Worm (Caenorhabditis elegans): ENCODE results near the gene R11A8.1.

Gene R11A8.1

DNA sequence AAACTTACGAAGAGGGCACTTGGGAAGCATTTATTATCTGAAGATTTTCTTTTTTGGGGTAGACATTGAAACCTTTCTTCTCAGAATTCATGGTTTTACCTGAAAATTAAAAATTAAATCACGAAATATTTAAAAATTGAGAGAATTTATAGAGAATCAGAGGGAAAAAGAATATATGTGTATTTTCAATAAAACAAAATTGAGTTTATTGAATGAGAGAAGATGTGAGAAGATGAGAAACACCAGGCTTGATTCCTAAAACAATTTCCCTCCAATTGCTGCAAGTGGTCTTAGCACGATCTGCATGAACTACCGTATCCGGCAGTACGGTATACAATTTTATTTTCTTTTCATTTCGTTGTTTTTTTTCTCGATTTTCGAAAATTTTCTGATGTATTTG, at the start of gene R11A8.1:
TSS of gene R11A8.1 (minus strand) at position 101 of the 400 bp plus-strand sequence.
- TF ChIP-seq med-1 (GFP tag; optimal IDR thresholded peaks at IDR 0.05; ENCODE audit: insufficient read depth) (no peak), tab-1 (GFP tag; IDR thresholded peaks at IDR 0.05) (no peak), cog-1 (tag; optimal IDR thresholded peaks at IDR 0.05) (no peak), klf-2 (GFP tag; conservative IDR thresholded peaks at IDR 0.05) (no peak), ztf-29 (GFP tag; IDR thresholded peaks at IDR 0.05) (no peak), ref-1 (GFP tag; conservative IDR thresholded peaks at IDR 0.05) (no peak), T22C8.4 (GFP tag; IDR thresholded peaks at IDR 0.05) (no peak), flt-1 (GFP tag; IDR thresholded peaks at IDR 0.05) (no peak), ztf-23 (GFP tag; IDR thresholded peaks at IDR 0.05) (no peak)

DNA sequence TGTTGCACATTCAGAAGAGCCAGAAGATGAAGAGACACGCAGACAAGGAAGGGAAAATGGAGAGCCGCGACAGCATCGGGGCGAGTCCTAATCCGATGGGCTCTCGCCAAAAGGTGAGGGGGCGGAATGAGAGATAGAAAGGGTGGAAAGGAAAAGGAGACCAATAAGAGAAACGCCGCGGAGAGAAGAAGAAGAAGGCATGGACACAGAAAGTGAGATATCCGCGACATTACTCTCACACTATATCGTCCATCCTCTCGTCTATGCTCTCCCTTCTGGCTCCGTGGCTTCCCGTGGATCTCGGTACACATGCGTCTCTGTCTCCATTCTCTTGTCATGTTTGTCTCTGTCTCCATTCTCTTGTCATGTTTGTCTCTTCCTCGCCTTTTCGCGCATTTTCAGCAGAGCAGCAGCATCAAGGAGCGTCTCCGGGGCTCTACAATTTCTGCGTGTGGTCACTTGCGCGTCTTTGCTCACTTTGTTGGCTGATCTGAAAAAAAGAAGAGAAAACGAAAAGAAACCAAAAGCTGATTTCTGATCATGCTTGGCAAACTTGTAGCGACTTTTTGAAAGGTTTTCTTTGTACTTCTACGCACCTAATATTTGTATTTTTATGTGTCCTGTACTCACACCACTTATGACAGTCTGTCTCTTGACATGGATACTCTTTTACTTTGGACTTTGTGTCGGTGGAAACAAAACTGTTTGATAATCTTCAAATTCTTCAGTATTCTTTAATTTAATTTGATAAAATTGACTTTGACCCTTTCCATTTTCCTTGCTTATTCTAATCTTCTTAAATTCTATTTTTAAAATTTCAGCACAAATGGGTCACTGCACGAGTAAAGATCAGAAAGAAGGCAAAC, 46.5 kb upstream of the R11A8.1 start, which contains the start of gene gpa-7:
TSS of gene gpa-7 (plus strand) at position 816 of the 866 bp plus-strand sequence.
- TF ChIP-seq ref-1 (GFP tag; conservative IDR thresholded peaks at IDR 0.05) = no peak
- peak; percentile 80 for TF ChIP-seq cog-1 (tag; optimal IDR thresholded peaks at IDR 0.05)

DNA sequence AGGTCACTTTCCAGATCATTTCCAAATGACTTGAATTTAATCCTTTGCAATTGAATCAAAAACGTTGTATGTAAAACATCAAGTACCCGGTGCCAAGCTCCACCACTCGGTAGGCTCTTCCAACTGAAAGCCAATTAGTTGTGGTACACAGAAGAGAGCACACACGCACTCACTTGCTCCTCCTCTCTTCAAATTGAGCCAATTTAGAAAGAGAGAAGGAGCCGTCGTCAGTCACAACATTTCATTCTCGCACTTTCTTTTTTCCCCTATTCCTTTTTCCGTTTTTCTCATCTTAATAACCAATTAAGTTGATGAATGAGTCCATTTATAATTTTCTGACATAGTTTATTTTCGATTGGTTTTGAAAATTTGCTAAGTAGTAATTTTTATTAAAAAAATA, 41.3 kb upstream of the R11A8.1 start:
- no peak for TF ChIP-seq T22C8.4 (GFP tag; IDR thresholded peaks at IDR 0.05)
- no peak for TF ChIP-seq klf-2 (GFP tag; conservative IDR thresholded peaks at IDR 0.05)
- no peak for TF ChIP-seq med-1 (GFP tag; optimal IDR thresholded peaks at IDR 0.05; ENCODE audit: insufficient read depth)
- TF ChIP-seq tab-1 (GFP tag; IDR thresholded peaks at IDR 0.05) = no peak
- TF ChIP-seq ztf-23 (GFP tag; IDR thresholded peaks at IDR 0.05) = no peak
- TF ChIP-seq ref-1 (GFP tag; conservative IDR thresholded peaks at IDR 0.05) = no peak
- TF ChIP-seq ztf-29 (GFP tag; IDR thresholded peaks at IDR 0.05) = no peak
- no peak for TF ChIP-seq flt-1 (GFP tag; IDR thresholded peaks at IDR 0.05)
- no peak for TF ChIP-seq cog-1 (tag; optimal IDR thresholded peaks at IDR 0.05)

DNA sequence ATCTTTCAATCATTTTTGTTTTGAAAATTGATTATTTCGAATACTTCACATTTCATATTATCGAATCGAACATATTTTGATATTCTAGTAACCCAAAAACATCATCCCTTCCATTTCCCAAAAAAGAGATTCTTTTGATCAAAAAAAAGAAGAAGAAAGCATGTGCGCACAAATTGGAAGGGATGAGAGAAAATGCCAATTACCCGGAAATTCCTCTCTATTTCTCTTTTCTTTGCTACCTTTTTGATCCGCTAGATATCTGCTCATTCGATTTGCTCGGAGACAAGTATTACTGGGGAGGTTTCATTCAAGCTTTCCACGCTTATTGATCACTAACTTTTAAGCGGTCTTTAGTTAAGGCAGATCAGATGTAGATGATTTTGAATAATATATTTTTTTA, 39.9 kb upstream of the R11A8.1 start:
- TF ChIP-seq flt-1 (GFP tag; IDR thresholded peaks at IDR 0.05) (no peak), cog-1 (tag; optimal IDR thresholded peaks at IDR 0.05) (no peak), klf-2 (GFP tag; conservative IDR thresholded peaks at IDR 0.05) (no peak), ztf-23 (GFP tag; IDR thresholded peaks at IDR 0.05) (no peak), med-1 (GFP tag; optimal IDR thresholded peaks at IDR 0.05; ENCODE audit: insufficient read depth) (no peak), T22C8.4 (GFP tag; IDR thresholded peaks at IDR 0.05) (no peak), tab-1 (GFP tag; IDR thresholded peaks at IDR 0.05) (no peak), ref-1 (GFP tag; conservative IDR thresholded peaks at IDR 0.05) (no peak), ztf-29 (GFP tag; IDR thresholded peaks at IDR 0.05) (no peak)

DNA sequence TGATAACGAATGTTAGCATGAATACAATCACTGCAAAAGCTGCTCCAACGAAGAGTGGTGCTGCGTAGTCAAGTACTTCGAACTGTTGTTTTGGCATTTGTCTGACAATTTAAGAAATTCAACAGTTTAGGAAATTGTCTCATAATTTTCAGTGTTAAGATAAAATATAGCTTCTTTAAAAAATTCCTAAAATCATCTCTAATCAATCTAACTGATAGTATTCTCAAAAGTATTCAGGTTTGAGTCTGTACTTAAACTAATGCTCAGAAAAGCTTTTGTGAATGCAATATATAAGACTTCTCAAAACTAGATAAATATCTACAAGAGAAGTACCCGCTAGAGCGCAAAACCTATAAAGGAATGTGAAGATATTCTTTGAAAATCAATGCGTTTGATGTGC, 37.9 kb upstream of the R11A8.1 start, which contains the start of gene R10H10.4:
TSS of gene R10H10.4 (minus strand) at position 101 of the 400 bp plus-strand sequence.
- TF ChIP-seq ztf-29 (GFP tag; IDR thresholded peaks at IDR 0.05) (no peak), klf-2 (GFP tag; conservative IDR thresholded peaks at IDR 0.05) (no peak), T22C8.4 (GFP tag; IDR thresholded peaks at IDR 0.05) (no peak), ref-1 (GFP tag; conservative IDR thresholded peaks at IDR 0.05) (no peak), cog-1 (tag; optimal IDR thresholded peaks at IDR 0.05) (no peak), tab-1 (GFP tag; IDR thresholded peaks at IDR 0.05) (no peak), ztf-23 (GFP tag; IDR thresholded peaks at IDR 0.05) (no peak)

DNA sequence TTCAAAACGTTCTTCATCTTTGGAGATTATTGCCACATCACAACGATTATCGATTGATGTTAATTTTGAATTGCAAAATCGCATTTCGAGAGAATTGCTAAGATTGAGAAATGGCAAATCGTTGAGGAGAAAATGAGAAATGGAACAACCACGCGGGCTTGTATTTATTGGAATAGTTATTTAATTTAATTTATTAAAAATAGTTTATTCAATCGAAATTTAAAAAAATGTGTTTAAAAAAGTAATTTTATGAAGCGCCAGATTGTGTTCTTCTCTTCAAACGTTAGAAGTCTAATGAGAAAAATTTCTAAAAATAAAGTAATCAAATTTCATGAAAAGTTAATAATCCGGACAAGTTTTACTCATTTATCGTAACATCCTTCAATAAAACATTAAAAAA, 34.9 kb upstream of the R11A8.1 start, which contains the start of gene spe-26:
TSS of gene spe-26 (minus strand) at position 101 of the 400 bp plus-strand sequence.
- TF ChIP-seq T22C8.4 (GFP tag; IDR thresholded peaks at IDR 0.05) = no peak
- no peak for TF ChIP-seq ref-1 (GFP tag; conservative IDR thresholded peaks at IDR 0.05)
- no peak for TF ChIP-seq ztf-29 (GFP tag; IDR thresholded peaks at IDR 0.05)
- TF ChIP-seq klf-2 (GFP tag; conservative IDR thresholded peaks at IDR 0.05) = no peak
- TF ChIP-seq tab-1 (GFP tag; IDR thresholded peaks at IDR 0.05) = no peak
- no peak for TF ChIP-seq cog-1 (tag; optimal IDR thresholded peaks at IDR 0.05)
- TF ChIP-seq flt-1 (GFP tag; IDR thresholded peaks at IDR 0.05) = no peak
- TF ChIP-seq ztf-23 (GFP tag; IDR thresholded peaks at IDR 0.05) = no peak
- no peak for TF ChIP-seq med-1 (GFP tag; optimal IDR thresholded peaks at IDR 0.05; ENCODE audit: insufficient read depth)

DNA sequence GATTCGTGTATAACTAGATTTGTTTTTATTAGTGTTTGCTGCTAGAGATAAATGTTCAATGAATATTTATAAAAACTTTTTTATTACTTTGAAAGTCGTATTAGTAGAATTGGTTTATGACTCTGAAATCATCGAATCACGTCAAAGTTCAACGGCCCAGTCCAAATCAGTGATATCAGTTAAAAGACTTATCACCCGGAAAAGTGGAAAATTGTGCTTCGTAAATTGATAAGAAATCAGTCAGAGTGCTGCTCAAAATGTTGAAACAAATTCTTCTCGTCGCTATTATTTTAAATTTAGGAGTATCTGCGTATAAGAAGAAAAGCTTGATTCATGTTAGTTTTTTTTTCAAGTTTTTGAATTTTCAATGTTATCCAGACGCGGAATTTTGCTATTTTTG, 31.3 kb upstream of the R11A8.1 start, which contains the start of gene R10H10.3:
TSS of gene R10H10.3 (plus strand) at position 243 of the 400 bp plus-strand sequence.
- TF ChIP-seq cog-1 (tag; optimal IDR thresholded peaks at IDR 0.05) = no peak
- TF ChIP-seq klf-2 (GFP tag; conservative IDR thresholded peaks at IDR 0.05) = no peak
- TF ChIP-seq ref-1 (GFP tag; conservative IDR thresholded peaks at IDR 0.05) = no peak
- TF ChIP-seq flt-1 (GFP tag; IDR thresholded peaks at IDR 0.05) = no peak
- TF ChIP-seq ztf-23 (GFP tag; IDR thresholded peaks at IDR 0.05) = no peak

DNA sequence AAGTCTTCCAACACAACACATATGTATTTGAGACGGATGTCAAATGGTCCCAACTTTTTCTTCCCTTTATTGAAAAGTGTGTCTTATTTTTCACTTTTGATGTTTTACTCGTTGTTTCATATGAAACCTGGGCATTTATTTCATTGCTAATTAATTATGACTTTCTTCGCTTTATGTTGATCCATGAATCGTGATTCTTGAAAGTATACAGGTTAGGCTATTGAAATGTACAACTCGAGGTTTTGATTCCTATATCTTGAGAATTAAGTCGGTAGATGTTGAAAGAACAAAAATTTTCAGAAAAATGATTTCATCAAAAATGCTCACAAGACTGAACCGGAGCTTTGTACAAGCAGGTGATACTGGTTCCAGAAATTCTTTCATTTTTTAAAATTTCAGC, 30.1 kb upstream of the R11A8.1 start, which contains the start of gene nfu-1:
TSS of gene nfu-1 (plus strand) at position 301 of the 400 bp plus-strand sequence.
- TF ChIP-seq cog-1 (tag; optimal IDR thresholded peaks at IDR 0.05) (no peak), T22C8.4 (GFP tag; IDR thresholded peaks at IDR 0.05) (no peak), ztf-23 (GFP tag; IDR thresholded peaks at IDR 0.05) (no peak), ztf-29 (GFP tag; IDR thresholded peaks at IDR 0.05) (no peak), flt-1 (GFP tag; IDR thresholded peaks at IDR 0.05) (no peak), tab-1 (GFP tag; IDR thresholded peaks at IDR 0.05) (no peak), ref-1 (GFP tag; conservative IDR thresholded peaks at IDR 0.05) (no peak), med-1 (GFP tag; optimal IDR thresholded peaks at IDR 0.05; ENCODE audit: insufficient read depth) (no peak), klf-2 (GFP tag; conservative IDR thresholded peaks at IDR 0.05) (no peak)

DNA sequence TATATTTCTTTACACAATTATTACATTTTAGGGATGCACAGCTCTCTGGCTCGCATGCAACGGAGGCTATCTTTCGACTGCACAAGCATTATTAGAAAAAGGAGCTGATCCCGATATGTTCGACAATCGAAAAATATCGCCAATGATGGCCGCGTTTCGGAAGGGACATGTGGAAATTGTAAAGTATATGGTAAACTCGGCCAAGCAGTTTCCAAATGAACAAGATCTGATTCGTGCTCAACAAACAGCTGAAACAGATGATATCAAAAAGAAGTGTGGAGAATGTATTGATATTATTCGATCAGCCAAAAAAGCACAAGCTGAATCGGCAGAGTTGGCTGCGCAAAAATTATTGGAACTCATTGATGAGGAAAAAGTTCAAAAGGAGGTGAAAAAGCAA, 25.9 kb upstream of the R11A8.1 start:
- TF ChIP-seq med-1 (GFP tag; optimal IDR thresholded peaks at IDR 0.05; ENCODE audit: insufficient read depth) (no peak), ztf-23 (GFP tag; IDR thresholded peaks at IDR 0.05) (no peak), flt-1 (GFP tag; IDR thresholded peaks at IDR 0.05) (no peak), T22C8.4 (GFP tag; IDR thresholded peaks at IDR 0.05) (no peak), ztf-29 (GFP tag; IDR thresholded peaks at IDR 0.05) (no peak), ref-1 (GFP tag; conservative IDR thresholded peaks at IDR 0.05) (no peak), cog-1 (tag; optimal IDR thresholded peaks at IDR 0.05) (no peak), tab-1 (GFP tag; IDR thresholded peaks at IDR 0.05) (no peak), klf-2 (GFP tag; conservative IDR thresholded peaks at IDR 0.05) (no peak)
